Worm (Caenorhabditis elegans) whole organism, L1 larva: Measurements from ENCODE around the gene F08D12.2.

ENCODE experiments used
- C16A3.4 ChIP-seq: fragments of 150-350 bp; optimal IDR thresholded peaks from 2 replicates; lab custom pipeline; 2014; ENCODE audit warnings: missing biosample characterization, missing genetic modification characterization
- aha-1 ChIP-seq: fragments of 150-350 bp; optimal IDR thresholded peaks from 2 replicates; lab custom pipeline; 2014; ENCODE audit warnings: missing biosample characterization, missing genetic modification characterization
- aly-2 ChIP-seq: fragments of 150-350 bp; optimal IDR thresholded peaks from 2 replicates; lab custom pipeline; 2014; ENCODE audit warnings: missing biosample characterization, missing genetic modification characterization
- ceh-63 ChIP-seq: fragments of 200-800 bp; sonication (Bioruptor generic); optimal IDR thresholded peaks from 2 replicates; lab custom pipeline; 2018; ENCODE audit warnings: mild to moderate bottlenecking, missing genetic modification characterization, missing compliant biosample characterization
- ceh-8 ChIP-seq: fragments of 200-800 bp; sonication (Bioruptor generic); optimal IDR thresholded peaks from 2 replicates; lab custom pipeline; 2018; ENCODE audit warnings: mild to moderate bottlenecking, missing genetic modification characterization, moderate library complexity, missing compliant biosample characterization
- ceh-88 ChIP-seq: fragments of 200-800 bp; sonication (Bioruptor generic); IDR thresholded peaks from 2 replicates; pipeline ENCODE4 v1.3.6; 2022; ENCODE audit warnings: missing genetic modification characterization, missing compliant biosample characterization
- ces-1 ChIP-seq: fragments of 150-350 bp; optimal IDR thresholded peaks from 2 replicates; lab custom pipeline; 2014; ENCODE audit warnings: missing biosample characterization, missing genetic modification reagents, missing genetic modification characterization
- dpl-1 ChIP-seq, 3 experiments: fragments of 150-350 bp in 2 of 3; sonication (generic microtip) in 1 of 3; optimal IDR thresholded peaks; 2 replicates each; lab custom pipeline; 2014 to 2017; ENCODE audit warnings: missing biosample characterization in 3 of 3, missing genetic modification characterization in 3 of 3, missing genetic modification reagents in 3 of 3
- dsc-1 ChIP-seq: sonication (generic microtip); optimal IDR thresholded peaks from 2 replicates; lab custom pipeline; 2016; ENCODE audit warnings: mild to moderate bottlenecking, missing genetic modification characterization, missing compliant biosample characterization
- efl-1 ChIP-seq, 4 experiments: fragments of 150-350 bp; optimal IDR thresholded peaks in 3 of 4; peaks in 1 of 4; 1 replicate in 1 of 4; 2 replicates in 3 of 4; lab custom pipeline; 2014; ENCODE audit warnings: missing biosample characterization in 2 of 4, missing genetic modification characterization in 2 of 4, missing genetic modification reagents in 2 of 4
- efl-3 ChIP-seq: fragments of 200-800 bp; sonication (Bioruptor generic); optimal IDR thresholded peaks from 2 replicates; lab custom pipeline; 2018; ENCODE audit warnings: mild to moderate bottlenecking, missing genetic modification characterization, missing compliant biosample characterization
- egl-27 ChIP-seq, 2 experiments: fragments of 150-350 bp in 1 of 2; sonication (generic microtip); optimal IDR thresholded peaks; 3 replicates each; lab custom pipeline; 2017 to 2018; ENCODE audit warnings: missing biosample characterization in 2 of 2, missing genetic modification characterization in 2 of 2, missing genetic modification reagents in 2 of 2
- elt-2 ChIP-seq: sonication (generic microtip); optimal IDR thresholded peaks from 2 replicates; lab custom pipeline; 2016; ENCODE audit warnings: missing genetic modification characterization, mild to moderate bottlenecking, inconsistent platforms, missing compliant biosample characterization, missing genetic modification reagents
- elt-3 ChIP-seq, 6 experiments: fragments of 150-350 bp in 1 of 6; sonication (generic microtip); optimal IDR thresholded peaks; 2 replicates each; lab custom pipeline; 2017 to 2018; ENCODE audit warnings: missing biosample characterization in 6 of 6, missing genetic modification characterization in 6 of 6, inconsistent platforms in 1 of 6
- fkh-8 ChIP-seq: sonication (generic microtip); optimal IDR thresholded peaks from 2 replicates; lab custom pipeline; 2016; ENCODE audit warnings: mild to moderate bottlenecking, missing genetic modification characterization, missing compliant biosample characterization
- fos-1 ChIP-seq: fragments of 150-350 bp; optimal IDR thresholded peaks from 2 replicates; lab custom pipeline; 2014; ENCODE audit warnings: missing biosample characterization, missing genetic modification characterization
- hlh-4 ChIP-seq: sonication (generic microtip); optimal IDR thresholded peaks from 2 replicates; lab custom pipeline; 2016; ENCODE audit warnings: mild to moderate bottlenecking, missing genetic modification characterization, missing compliant biosample characterization
- hpl-2 ChIP-seq: fragments of 150-350 bp; optimal IDR thresholded peaks from 2 replicates; lab custom pipeline; 2014; ENCODE audit warnings: missing biosample characterization, missing genetic modification reagents, missing genetic modification characterization
- jun-1 ChIP-seq: fragments of 150-350 bp; optimal IDR thresholded peaks from 2 replicates; lab custom pipeline; 2014; ENCODE audit warnings: missing biosample characterization, missing genetic modification reagents, missing genetic modification characterization
- lin-13 ChIP-seq: fragments of 150-350 bp; optimal IDR thresholded peaks from 2 replicates; lab custom pipeline; 2014; ENCODE audit warnings: missing biosample characterization, missing genetic modification reagents, missing genetic modification characterization
- lin-15B ChIP-seq: fragments of 150-350 bp; sonication (generic microtip); optimal IDR thresholded peaks from 3 replicates; lab custom pipeline; 2014; ENCODE audit warnings: missing biosample characterization, missing genetic modification characterization
- lin-35 ChIP-seq, 2 experiments: fragments of 150-350 bp; optimal IDR thresholded peaks; 2 replicates each; lab custom pipeline; 2014; ENCODE audit warnings: missing biosample characterization in 2 of 2, missing genetic modification characterization in 2 of 2, missing genetic modification reagents in 2 of 2
- lin-39 ChIP-seq: fragments of 150-350 bp; optimal IDR thresholded peaks from 2 replicates; lab custom pipeline; 2014; ENCODE audit warnings: missing biosample characterization, missing genetic modification reagents, missing genetic modification characterization
- lir-3 ChIP-seq: sonication (generic microtip); optimal IDR thresholded peaks from 2 replicates; lab custom pipeline; 2016; ENCODE audit warnings: mild to moderate bottlenecking, missing genetic modification characterization, moderate library complexity, missing compliant biosample characterization; ENCODE audit not compliant: poor library complexity
- lsy-2 ChIP-seq, 2 experiments: fragments of 150-350 bp; optimal IDR thresholded peaks; 2 replicates each; lab custom pipeline; 2014; ENCODE audit warnings: missing biosample characterization in 2 of 2, missing genetic modification characterization in 2 of 2
- mab-9 ChIP-seq: fragments of 200-800 bp; sonication (Bioruptor generic); IDR thresholded peaks from 2 replicates; pipeline ENCODE4 v1.3.6; 2022; ENCODE audit warnings: missing genetic modification reagents, missing genetic modification characterization, missing compliant biosample characterization
- mep-1 ChIP-seq: fragments of 150-350 bp; optimal IDR thresholded peaks from 2 replicates; lab custom pipeline; 2014; ENCODE audit warnings: missing biosample characterization, missing genetic modification characterization
- nhr-11 ChIP-seq: fragments of 150-350 bp; optimal IDR thresholded peaks from 2 replicates; lab custom pipeline; 2014; ENCODE audit warnings: missing biosample characterization, missing genetic modification characterization
- nhr-12 ChIP-seq: sonication (generic microtip); optimal IDR thresholded peaks from 2 replicates; lab custom pipeline; 2017; ENCODE audit warnings: missing biosample characterization, missing genetic modification characterization
- nhr-237 ChIP-seq: fragments of 150-350 bp; optimal IDR thresholded peaks from 2 replicates; lab custom pipeline; 2014; ENCODE audit warnings: missing biosample characterization, missing genetic modification characterization
- nhr-28 ChIP-seq: fragments of 150-350 bp; optimal IDR thresholded peaks from 2 replicates; lab custom pipeline; 2014; ENCODE audit warnings: missing biosample characterization, missing genetic modification characterization
- nhr-47 ChIP-seq: sonication (generic microtip); optimal IDR thresholded peaks from 2 replicates; lab custom pipeline; 2016; ENCODE audit warnings: mild to moderate bottlenecking, missing genetic modification characterization, moderate library complexity, missing compliant biosample characterization
- nhr-76 ChIP-seq: sonication (generic microtip); optimal IDR thresholded peaks from 2 replicates; lab custom pipeline; 2017; ENCODE audit warnings: missing biosample characterization, missing genetic modification characterization
- nhr-77 ChIP-seq: fragments of 150-350 bp; optimal IDR thresholded peaks from 2 replicates; lab custom pipeline; 2014; ENCODE audit warnings: missing biosample characterization, missing genetic modification characterization
- nhr-84 ChIP-seq: sonication (generic microtip); optimal IDR thresholded peaks from 2 replicates; lab custom pipeline; 2017; ENCODE audit warnings: missing biosample characterization, missing genetic modification characterization
- nhr-85 ChIP-seq: sonication (generic microtip); peaks from one replicate; lab custom pipeline; 2016; ENCODE audit warnings: missing genetic modification characterization, inconsistent platforms, missing compliant biosample characterization
- pag-3 ChIP-seq: sonication (generic microtip); optimal IDR thresholded peaks from 2 replicates; lab custom pipeline; 2017; ENCODE audit warnings: missing genetic modification characterization, mild to moderate bottlenecking, missing compliant biosample characterization, antibody characterized with exemption, borderline replicate concordance; ENCODE audit not compliant: insufficient read depth
- sox-4 ChIP-seq: sonication (generic microtip); optimal IDR thresholded peaks from 2 replicates; lab custom pipeline; 2016; ENCODE audit warnings: missing genetic modification characterization, missing compliant biosample characterization
- sptf-1 ChIP-seq: fragments of 150-350 bp; optimal IDR thresholded peaks from 2 replicates; lab custom pipeline; 2014; ENCODE audit warnings: missing biosample characterization, missing genetic modification characterization
- sup-37 ChIP-seq: fragments of 200-800 bp; sonication (Bioruptor generic); optimal IDR thresholded peaks from 2 replicates; lab custom pipeline; 2018; ENCODE audit warnings: mild to moderate bottlenecking, missing genetic modification characterization, missing compliant biosample characterization
- tlp-1 ChIP-seq: fragments of 150-350 bp; optimal IDR thresholded peaks from 2 replicates; lab custom pipeline; 2014; ENCODE audit warnings: missing biosample characterization, missing genetic modification characterization
- unc-30 ChIP-seq: sonication (generic microtip); optimal IDR thresholded peaks from 2 replicates; lab custom pipeline; 2017; ENCODE audit warnings: missing biosample characterization, missing genetic modification characterization
- unc-62 ChIP-seq: fragments of 150-350 bp; optimal IDR thresholded peaks from 2 replicates; lab custom pipeline; 2014; ENCODE audit warnings: missing biosample characterization, missing genetic modification reagents, missing genetic modification characterization
- unc-86 ChIP-seq: sonication (generic microtip); optimal IDR thresholded peaks from 2 replicates; lab custom pipeline; 2016; ENCODE audit warnings: missing genetic modification characterization, missing compliant biosample characterization
- unc-98 ChIP-seq: fragments of 200-800 bp; sonication (Bioruptor generic); IDR thresholded peaks from 2 replicates; pipeline ENCODE4 v1.3.6; 2022; ENCODE audit warnings: missing genetic modification characterization, missing compliant biosample characterization
- xbp-1 ChIP-seq: sonication (generic microtip); optimal IDR thresholded peaks from 2 replicates; lab custom pipeline; 2016; ENCODE audit warnings: missing genetic modification characterization, missing compliant biosample characterization
- ztf-4 ChIP-seq: fragments of 150-350 bp; optimal IDR thresholded peaks from 2 replicates; lab custom pipeline; 2014; ENCODE audit warnings: missing biosample characterization, missing genetic modification characterization

F08D12.2 gene

DNA sequence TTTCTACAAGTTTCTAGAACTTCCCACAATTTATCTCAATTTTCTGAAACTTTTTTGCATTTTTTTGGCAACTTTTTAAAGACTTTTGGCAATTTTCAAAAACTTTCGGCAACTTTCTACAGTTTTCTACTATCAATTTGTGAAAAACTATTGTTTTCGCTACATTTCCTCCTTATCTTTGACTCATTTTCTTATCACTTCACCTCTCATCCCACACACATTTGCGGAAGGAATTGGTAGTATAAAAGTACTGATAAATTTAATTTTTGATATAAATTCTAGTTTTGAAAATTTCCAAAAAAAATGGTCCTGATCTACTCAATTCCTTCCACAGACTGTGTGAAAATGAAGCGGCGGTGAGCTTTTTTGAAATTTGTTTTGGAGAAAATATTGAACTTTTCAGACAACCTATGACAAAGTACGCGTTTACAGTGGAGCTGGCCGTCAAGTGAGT, 31.8 kb upstream of the F08D12.2 start, which contains the start of gene F29A7.4:
Gene F29A7.4, plus strand, starts transcription at position 404 of the 454 bp plus-strand sequence.
- TF ChIP-seq elt-3 (tag; optimal IDR thresholded peaks at IDR 0.05; lab: Kevin White, UChicago), result no peak
- peak; percentile 72 for TF ChIP-seq elt-2 (tag; lab: Kevin White, UChicago)

- TF ChIP-seq C16A3.4 (tag; lab: Kevin White, UChicago) (no peak), elt-2 (tag; lab: Kevin White, UChicago) (no peak), ces-1 (no peak), jun-1 (tag; lab: Kevin White, UChicago) (no peak), nhr-11 (no peak), tlp-1 (tag; lab: Kevin White, UChicago) (no peak), nhr-85 (no peak), lin-39 (no peak), sox-4 (tag; lab: Kevin White, UChicago) (no peak), nhr-12 (tag; lab: Kevin White, UChicago) (no peak), nhr-84 (tag; lab: Kevin White, UChicago) (no peak), fkh-8 (tag; lab: Kevin White, UChicago) (no peak), fos-1 (no peak), lin-13 (GFP tag; lab: Kevin White, UChicago) (no peak), unc-98 (GFP tag; lab: Robert Waterston, UW) (no peak), sptf-1 (tag; lab: Kevin White, UChicago) (no peak), aha-1 (tag; lab: Kevin White, UChicago) (no peak), xbp-1 (tag; lab: Kevin White, UChicago) (no peak)
Observed at ce11 chrII:2751278-2751677, 30.2 kb upstream of the F08D12.2 start.

- TF ChIP-seq lir-3 (tag; lab: Kevin White, UChicago) (no peak), nhr-76 (tag; lab: Kevin White, UChicago) (no peak), unc-98 (GFP tag; lab: Robert Waterston, UW) (peak; percentile 68), mab-9 (0 out of 2 replicates have a peak, but pooled peaks have one; percentile 36), nhr-47 (tag; lab: Kevin White, UChicago) (peak; percentile 81), fkh-8 (tag; lab: Kevin White, UChicago) (peak; percentile 76), unc-30 (tag; lab: Kevin White, UChicago) (no peak), dsc-1 (tag; lab: Kevin White, UChicago) (peak; percentile 78), elt-3 (tag; optimal IDR thresholded peaks at IDR 0.05; lab: Kevin White, UChicago) (peak in 1 of 6 experiments; percentile 17), lin-35 (GFP tag; optimal IDR thresholded peaks at IDR 0.05; lab: Kevin White, UChicago) (peak; percentile 53 to 63), lsy-2 (tag; optimal IDR thresholded peaks at IDR 0.05; lab: Kevin White, UChicago) (peak in 1 of 2 experiments; percentile 69), ceh-8 (GFP tag; lab: Kevin White, UChicago) (no peak), ceh-63 (GFP tag; lab: Kevin White, UChicago) (no peak), fos-1 (no peak), pag-3 (tag; lab: Kevin White, UChicago) (no peak), nhr-28 (no peak), unc-62 (GFP tag; lab: Kevin White, UChicago) (no peak), sup-37 (GFP tag; lab: Kevin White, UChicago) (no peak), lin-15B (tag; lab: Kevin White, UChicago) (peak; percentile 60), efl-3 (GFP tag; lab: Kevin White, UChicago) (no peak), dpl-1 (GFP tag; optimal IDR thresholded peaks at IDR 0.05; lab: Kevin White, UChicago) (peak; percentile 14 to 72 (median 69)), elt-2 (tag; lab: Kevin White, UChicago) (peak; percentile 53), nhr-85 (peak; percentile 67), unc-86 (peak; percentile 41), hpl-2 (no peak), tlp-1 (tag; lab: Kevin White, UChicago) (no peak), ztf-4 (tag; lab: Kevin White, UChicago) (no peak), aly-2 (tag; lab: Kevin White, UChicago) (no peak), ceh-88 (no peak), nhr-77 (tag; lab: Kevin White, UChicago) (peak; percentile 3), mep-1 (tag; lab: Kevin White, UChicago) (no peak), nhr-237 (tag; lab: Kevin White, UChicago) (no peak), C16A3.4 (tag; lab: Kevin White, UChicago) (peak; percentile 46), xbp-1 (tag; lab: Kevin White, UChicago) (peak; percentile 67), nhr-84 (tag; lab: Kevin White, UChicago) (no peak), nhr-11 (no peak), efl-1 (optimal IDR thresholded peaks at IDR 0.05; lab: Kevin White, UChicago) (peak; percentile 67 to 69), efl-1 (GFP tag; optimal IDR thresholded peaks at IDR 0.05 in 1 of 2; lab: Kevin White, UChicago) (peak; percentile 69 to 92), egl-27 (tag; optimal IDR thresholded peaks at IDR 0.05; lab: Kevin White, UChicago) (no peak), hlh-4 (tag; lab: Kevin White, UChicago) (no peak), aha-1 (tag; lab: Kevin White, UChicago) (no peak)
Observed at ce11 chrII:2752536-2752935, 28.9 kb upstream of the F08D12.2 start, which contains the start of gene F29A7.6. Gene F29A7.6, minus strand, starts transcription at chrII:2752611.
